Worm (Caenorhabditis elegans) whole organism, L4/young adult: Measurements from ENCODE around the gene ZK228.10.

Experiments used
- W03F9.2 ChIP-seq: fragments of 150-350 bp; optimal IDR thresholded peaks from 2 replicates; lab custom pipeline; 2014; ENCODE audit warnings: missing biosample characterization, missing genetic modification characterization
- him-1 ChIP-seq: sonication (generic microtip); optimal IDR thresholded peaks from 2 replicates; lab custom pipeline; 2016; ENCODE audit warnings: missing genotype, missing genetic modification reagents, missing genetic modification characterization, missing compliant biosample characterization

DNA sequence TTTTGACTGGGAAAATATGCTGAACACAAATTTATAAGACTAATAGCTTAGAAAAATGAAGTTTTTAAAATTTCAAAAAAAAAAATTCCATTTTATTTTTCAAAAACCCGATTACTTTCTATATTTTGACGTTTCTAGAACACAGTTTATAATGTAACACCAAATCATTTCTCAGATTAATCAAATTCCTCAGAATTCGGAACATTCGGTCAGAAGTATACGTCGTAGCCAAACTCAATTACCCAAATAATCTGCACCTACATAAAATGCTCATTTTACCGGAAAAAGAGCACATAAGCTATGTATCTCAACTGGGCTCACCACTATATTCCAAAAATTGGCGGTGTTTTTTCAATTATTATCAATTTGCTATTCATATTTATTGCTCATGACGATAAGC is 35.9 kb upstream of the ZK228.10 start, which contains the start of gene srj-26:
- TF ChIP-seq W03F9.2 (tag; lab: Kevin White, UChicago) = no peak
- no peak for TF ChIP-seq him-1 (tag; lab: Kevin White, UChicago)
